Worm (Caenorhabditis elegans): ENCODE data around the gene K04C1.2.

The K04C1.2 gene

ce11 chrX:14214520-14215023, 23.9 kb upstream of the K04C1.2 start, which contains the start of gene K06G5.1 (continued):
- TF ChIP-seq grh-1 (GFP tag; IDR thresholded peaks at IDR 0.05) (no peak), nhr-47 (tag; optimal IDR thresholded peaks at IDR 0.05) (no peak), fos-1 (tag; optimal IDR thresholded peaks at IDR 0.05) (no peak), snu-23 (GFP tag; optimal IDR thresholded peaks at IDR 0.05) (no peak), ztf-11 (tag; optimal IDR thresholded peaks at IDR 0.05) (no peak), efl-3 (GFP tag; optimal IDR thresholded peaks at IDR 0.05) (no peak), swsn-7 (tag; optimal IDR thresholded peaks at IDR 0.05) (no peak), rnt-1 (tag; optimal IDR thresholded peaks at IDR 0.05) (no peak), egl-13 (tag; optimal IDR thresholded peaks at IDR 0.05) (no peak), ets-5 (GFP tag; IDR thresholded peaks at IDR 0.05) (no peak), lin-13 (GFP tag; optimal IDR thresholded peaks at IDR 0.05) (no peak), aha-1 (tag; optimal IDR thresholded peaks at IDR 0.05) (no peak), nhr-85 (tag) (no peak), unc-62 (GFP tag; optimal IDR thresholded peaks at IDR 0.05) (no peak), nhr-76 (tag; optimal IDR thresholded peaks at IDR 0.05) (no peak), ces-1 (GFP tag; optimal IDR thresholded peaks at IDR 0.05) (no peak), elt-3 (tag; optimal IDR thresholded peaks at IDR 0.05) (no peak), nhr-71 (tag; optimal IDR thresholded peaks at IDR 0.05) (no peak)

ce11 chrX:14223156-14223555, 15.4 kb upstream of the K04C1.2 start, which contains the start of gene K06G5.3:
Gene K06G5.3, minus strand, starts transcription at chrX:14223256.
- no peak for TF ChIP-seq lsy-2 (tag; optimal IDR thresholded peaks at IDR 0.05)
- no peak for TF ChIP-seq elt-3 (tag; optimal IDR thresholded peaks at IDR 0.05)
- TF ChIP-seq unc-86 (tag; optimal IDR thresholded peaks at IDR 0.05): no peak
- no peak for TF ChIP-seq mef-2 (tag; optimal IDR thresholded peaks at IDR 0.05)
- TF ChIP-seq nhr-71 (tag; optimal IDR thresholded peaks at IDR 0.05): no peak
- no peak for TF ChIP-seq ceh-63 (GFP tag; optimal IDR thresholded peaks at IDR 0.05)
- no peak for TF ChIP-seq fkh-8 (tag; optimal IDR thresholded peaks at IDR 0.05)
- no peak for TF ChIP-seq nhr-77 (tag; optimal IDR thresholded peaks at IDR 0.05)
- TF ChIP-seq dsc-1 (tag; optimal IDR thresholded peaks at IDR 0.05): no peak
- no peak for TF ChIP-seq elt-2 (tag; optimal IDR thresholded peaks at IDR 0.05)
- no peak for TF ChIP-seq zag-1 (tag; optimal IDR thresholded peaks at IDR 0.05)
- TF ChIP-seq nhr-90 (tag; optimal IDR thresholded peaks at IDR 0.05; ENCODE audit: poor library complexity): no peak

DNA sequence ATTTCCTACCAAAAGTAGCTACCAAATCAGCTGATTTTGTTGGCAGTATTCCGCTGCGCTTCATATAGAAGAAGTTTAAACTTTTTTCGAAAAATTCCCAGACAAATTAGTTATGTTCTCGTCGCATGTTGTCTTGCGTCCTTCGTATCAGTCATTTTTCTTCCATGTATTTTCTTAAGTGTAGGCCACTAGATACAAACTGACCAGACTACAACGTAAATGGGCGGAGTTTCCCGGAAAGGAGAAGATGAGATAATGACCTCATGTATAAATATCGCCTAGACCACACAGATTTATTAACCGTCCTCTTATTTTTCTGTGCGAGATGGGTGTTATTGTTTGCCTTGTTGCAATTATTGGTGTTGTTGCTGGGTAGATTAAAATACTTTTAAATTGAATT, 13.2 kb upstream of the K04C1.2 start, which contains the start of gene cyp-13B2:
TSS of gene cyp-13B2 (plus strand) at position 301 of the 400 bp plus-strand sequence.
- no peak for TF ChIP-seq efl-1 (optimal IDR thresholded peaks at IDR 0.05)
- TF ChIP-seq efl-1 (GFP tag; optimal IDR thresholded peaks at IDR 0.05 in 1 of 2): peak in 1 of 2 experiments; percentile 4
- no peak for TF ChIP-seq sup-37 (GFP tag; optimal IDR thresholded peaks at IDR 0.05)

DNA sequence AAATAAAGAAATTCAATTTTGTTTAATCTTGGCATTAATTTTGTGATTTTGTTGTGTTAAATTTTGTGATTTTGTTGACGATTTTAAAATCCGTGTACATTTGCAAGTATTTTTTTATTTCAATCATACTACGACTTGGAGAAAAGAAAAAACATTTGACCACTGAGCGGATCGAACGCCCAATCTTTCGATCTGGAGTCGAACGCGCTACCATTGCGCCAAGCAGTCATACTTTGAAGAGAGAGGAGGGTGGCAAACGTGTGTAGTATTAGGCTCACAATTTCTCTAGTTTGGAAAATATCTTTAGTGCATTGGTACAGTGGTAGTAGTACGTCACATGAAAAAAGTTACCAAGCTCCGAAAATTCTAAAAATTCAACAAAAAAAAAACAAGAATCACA, 9.7 kb upstream of the K04C1.2 start:
- TF ChIP-seq lin-35 (GFP tag; optimal IDR thresholded peaks at IDR 0.05) (no peak), nhr-237 (tag; optimal IDR thresholded peaks at IDR 0.05) (no peak), ceh-8 (GFP tag; optimal IDR thresholded peaks at IDR 0.05) (no peak), nhr-90 (tag; optimal IDR thresholded peaks at IDR 0.05; ENCODE audit: poor library complexity) (peak; percentile 16), nhr-20 (tag; optimal IDR thresholded peaks at IDR 0.05) (peak; percentile 11), egl-27 (tag; optimal IDR thresholded peaks at IDR 0.05) (no peak)

DNA sequence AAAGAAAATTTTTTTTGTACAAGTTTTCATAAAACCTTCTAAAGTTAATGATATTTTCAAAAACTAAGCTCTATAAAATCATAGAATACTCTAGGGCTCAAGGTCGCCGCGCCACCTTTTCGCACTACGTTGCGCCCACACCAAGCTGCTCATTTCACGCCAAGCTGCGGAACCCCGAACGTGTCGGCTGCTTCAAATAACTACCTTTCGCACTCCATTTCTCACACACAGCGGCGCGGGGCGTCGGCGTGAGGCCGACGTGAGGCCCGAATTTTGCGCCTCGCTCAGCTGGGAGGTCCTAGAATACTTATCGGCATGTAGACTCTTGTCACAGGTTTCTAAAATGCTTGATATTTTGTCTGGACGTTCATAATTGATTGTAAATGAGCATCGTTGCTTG, 6.5 kb upstream of the K04C1.2 start:
- TF ChIP-seq dpl-1 (GFP tag; optimal IDR thresholded peaks at IDR 0.05) (no peak), lin-15B (tag; optimal IDR thresholded peaks at IDR 0.05) (no peak), nhr-90 (tag; optimal IDR thresholded peaks at IDR 0.05; ENCODE audit: poor library complexity) (no peak), fkh-10 (GFP tag; optimal IDR thresholded peaks at IDR 0.05) (no peak), mef-2 (tag; optimal IDR thresholded peaks at IDR 0.05) (no peak), unc-30 (tag; optimal IDR thresholded peaks at IDR 0.05) (no peak), C34B4.2 (tag; optimal IDR thresholded peaks at IDR 0.05) (no peak), snpc-4 (tag; optimal IDR thresholded peaks at IDR 0.05) (no peak), nhr-20 (tag; optimal IDR thresholded peaks at IDR 0.05) (no peak), sox-4 (tag; optimal IDR thresholded peaks at IDR 0.05) (no peak), nhr-28 (tag; optimal IDR thresholded peaks at IDR 0.05) (no peak)
